Worm (Caenorhabditis elegans): ENCODE results near the gene oig-4.

- TF ChIP-seq egl-27 (tag; optimal IDR thresholded peaks at IDR 0.05), result no peak
- peak; percentile 35 for TF ChIP-seq nhr-20 (tag; optimal IDR thresholded peaks at IDR 0.05)
- no peak for TF ChIP-seq zag-1 (tag; optimal IDR thresholded peaks at IDR 0.05)
- TF ChIP-seq lin-14 (GFP tag; optimal IDR thresholded peaks at IDR 0.05), result peak; percentile 32
- TF ChIP-seq nhr-28 (tag; optimal IDR thresholded peaks at IDR 0.05), result no peak
These were observed 2.1 kb downstream of the oig-4 start for ce11 chrII:7615318-7615891.
